Worm (Caenorhabditis elegans) whole organism, late embryonic: ENCODE measurements around the gene F48E8.4.
A peak's percentile ranks its signal among the peaks of the same experiment; 100 is the strongest.

Experiments
- C08G9.2 ChIP-seq: sonication (generic microtip); optimal IDR thresholded peaks from 2 replicates; lab custom pipeline; 2016; ENCODE audit warnings: mild to moderate bottlenecking, missing genetic modification characterization, moderate library complexity, missing compliant biosample characterization
- C38D4.7 ChIP-seq: fragments of 200-800 bp; sonication (Bioruptor generic); optimal IDR thresholded peaks from 2 replicates; lab custom pipeline; 2018; ENCODE audit warnings: mild to moderate bottlenecking, missing genetic modification characterization, moderate library complexity, missing compliant biosample characterization
- F13H6.1 ChIP-seq: sonication (generic microtip); optimal IDR thresholded peaks from 2 replicates; lab custom pipeline; 2016; ENCODE audit warnings: missing genetic modification characterization, missing compliant biosample characterization
- K09A11.1 ChIP-seq: sonication (generic microtip); optimal IDR thresholded peaks from 2 replicates; lab custom pipeline; 2017; ENCODE audit warnings: antibody characterized with exemption, mild to moderate bottlenecking, missing genetic modification characterization, missing compliant biosample characterization; ENCODE audit not compliant: insufficient read depth
- Y22D7AL.16 ChIP-seq: sonication (generic microtip); optimal IDR thresholded peaks from 2 replicates; lab custom pipeline; 2016; ENCODE audit warnings: missing genetic modification characterization, missing compliant biosample characterization
- ahr-1 ChIP-seq: sonication (generic microtip); optimal IDR thresholded peaks from 2 replicates; lab custom pipeline; 2016; ENCODE audit warnings: missing genetic modification characterization, missing compliant biosample characterization
- ama-1 ChIP-seq: fragments of 150-350 bp; optimal IDR thresholded peaks from 2 replicates; lab custom pipeline; 2014
- ceh-14 ChIP-seq: sonication (generic microtip); optimal IDR thresholded peaks from 2 replicates; lab custom pipeline; 2016; ENCODE audit warnings: missing genotype, missing genetic modification characterization, missing compliant biosample characterization
- ceh-18 ChIP-seq: sonication (generic microtip); optimal IDR thresholded peaks from 2 replicates; lab custom pipeline; 2016; ENCODE audit warnings: missing genetic modification characterization, missing compliant biosample characterization
- ceh-22 ChIP-seq: sonication (generic microtip); optimal IDR thresholded peaks from 2 replicates; lab custom pipeline; 2017; ENCODE audit warnings: missing biosample characterization, missing genetic modification characterization
- ceh-45 ChIP-seq: fragments of 200-800 bp; sonication (Bioruptor generic); IDR thresholded peaks from 2 replicates; pipeline ENCODE4 v1.3.6; 2022; ENCODE audit warnings: missing genetic modification reagents, missing genetic modification characterization, missing compliant biosample characterization
- ceh-6 ChIP-seq: fragments of 200-800 bp; sonication (Bioruptor generic); optimal IDR thresholded peaks from 2 replicates; lab custom pipeline; 2018; ENCODE audit warnings: mild to moderate bottlenecking, missing genetic modification characterization, missing compliant biosample characterization
- elt-2 ChIP-seq: sonication (generic microtip); optimal IDR thresholded peaks from 2 replicates; lab custom pipeline; 2016; ENCODE audit warnings: missing genetic modification reagents, missing genetic modification characterization, missing compliant biosample characterization
- elt-4 ChIP-seq: sonication (generic microtip); optimal IDR thresholded peaks from 2 replicates; lab custom pipeline; 2016; ENCODE audit warnings: missing genetic modification characterization, missing compliant biosample characterization
- eyg-1 ChIP-seq: sonication (generic microtip); optimal IDR thresholded peaks from 2 replicates; lab custom pipeline; 2016; ENCODE audit warnings: missing genotype, missing genetic modification characterization, missing compliant biosample characterization
- fax-1 ChIP-seq: sonication (generic microtip); optimal IDR thresholded peaks from 2 replicates; lab custom pipeline; 2016; ENCODE audit warnings: missing genotype, missing genetic modification characterization, missing compliant biosample characterization
- fkh-10 ChIP-seq: fragments of 150-350 bp; optimal IDR thresholded peaks from 2 replicates; lab custom pipeline; 2014; ENCODE audit warnings: missing biosample characterization, missing genetic modification reagents, missing genetic modification characterization
- hlh-15 ChIP-seq: sonication (generic microtip); optimal IDR thresholded peaks from 2 replicates; lab custom pipeline; 2016; ENCODE audit warnings: missing genetic modification characterization, missing compliant biosample characterization
- hlh-30 ChIP-seq: sonication (generic microtip); optimal IDR thresholded peaks from 2 replicates; lab custom pipeline; 2017; ENCODE audit warnings: antibody characterized with exemption, missing genetic modification characterization, missing compliant biosample characterization; ENCODE audit not compliant: insufficient read depth
- lin-11 ChIP-seq: fragments of 200-800 bp; sonication (Bioruptor generic); optimal IDR thresholded peaks from 2 replicates; lab custom pipeline; 2018; ENCODE audit warnings: mild to moderate bottlenecking, missing genetic modification characterization, missing compliant biosample characterization
- mec-3 ChIP-seq: sonication (generic microtip); optimal IDR thresholded peaks from 2 replicates; lab custom pipeline; 2016; ENCODE audit warnings: borderline replicate concordance, missing genetic modification characterization, missing compliant biosample characterization
- nfya-1 ChIP-seq: sonication (generic microtip); optimal IDR thresholded peaks from 2 replicates; lab custom pipeline; 2017; ENCODE audit warnings: missing genetic modification characterization, mild to moderate bottlenecking, missing compliant biosample characterization, antibody characterized with exemption, moderate library complexity
- nhr-11 ChIP-seq: fragments of 150-350 bp; optimal IDR thresholded peaks from 2 replicates; lab custom pipeline; 2014; ENCODE audit warnings: missing biosample characterization, missing genetic modification characterization
- nhr-232 ChIP-seq: sonication (generic microtip); optimal IDR thresholded peaks from 2 replicates; lab custom pipeline; 2016; ENCODE audit warnings: missing genetic modification characterization, missing compliant biosample characterization
- npax-4 ChIP-seq: sonication (generic microtip); optimal IDR thresholded peaks from 2 replicates; lab custom pipeline; 2016; ENCODE audit warnings: missing genetic modification characterization, missing compliant biosample characterization
- odd-2 ChIP-seq: sonication (generic microtip); optimal IDR thresholded peaks from 2 replicates; lab custom pipeline; 2017; ENCODE audit warnings: antibody characterized with exemption, mild to moderate bottlenecking, missing genetic modification characterization, missing compliant biosample characterization
- pax-1 ChIP-seq: fragments of 150-350 bp; optimal IDR thresholded peaks from 2 replicates; lab custom pipeline; 2014; ENCODE audit warnings: missing biosample characterization, missing genetic modification characterization
- ref-2 ChIP-seq: sonication (generic microtip); optimal IDR thresholded peaks from 2 replicates; lab custom pipeline; 2016; ENCODE audit warnings: missing genetic modification characterization, missing compliant biosample characterization
- sdc-2 ChIP-seq: sonication (generic microtip); optimal IDR thresholded peaks from 2 replicates; lab custom pipeline; 2016; ENCODE audit warnings: missing genotype, missing genetic modification characterization, missing compliant biosample characterization
- syd-9 ChIP-seq: sonication (generic microtip); optimal IDR thresholded peaks from 2 replicates; lab custom pipeline; 2016; ENCODE audit warnings: mild to moderate bottlenecking, missing genetic modification characterization, moderate library complexity, missing compliant biosample characterization
- tbx-2 ChIP-seq: sonication (generic microtip); optimal IDR thresholded peaks from 2 replicates; lab custom pipeline; 2016; ENCODE audit warnings: missing genetic modification characterization, missing compliant biosample characterization
- unc-42 ChIP-seq: sonication (generic microtip); optimal IDR thresholded peaks from 2 replicates; lab custom pipeline; 2016; ENCODE audit warnings: missing genotype, missing genetic modification characterization, missing compliant biosample characterization
- unc-55 ChIP-seq: sonication (generic microtip); optimal IDR thresholded peaks from 2 replicates; lab custom pipeline; 2017; ENCODE audit warnings: missing biosample characterization, missing genetic modification reagents, missing genetic modification characterization
- unc-86 ChIP-seq: sonication (generic microtip); optimal IDR thresholded peaks from 2 replicates; lab custom pipeline; 2016; ENCODE audit warnings: missing genetic modification characterization, missing compliant biosample characterization
- ztf-16 ChIP-seq: sonication (generic microtip); optimal IDR thresholded peaks from 2 replicates; lab custom pipeline; 2017; ENCODE audit warnings: missing genetic modification characterization, missing compliant biosample characterization

Gene F48E8.4

DNA sequence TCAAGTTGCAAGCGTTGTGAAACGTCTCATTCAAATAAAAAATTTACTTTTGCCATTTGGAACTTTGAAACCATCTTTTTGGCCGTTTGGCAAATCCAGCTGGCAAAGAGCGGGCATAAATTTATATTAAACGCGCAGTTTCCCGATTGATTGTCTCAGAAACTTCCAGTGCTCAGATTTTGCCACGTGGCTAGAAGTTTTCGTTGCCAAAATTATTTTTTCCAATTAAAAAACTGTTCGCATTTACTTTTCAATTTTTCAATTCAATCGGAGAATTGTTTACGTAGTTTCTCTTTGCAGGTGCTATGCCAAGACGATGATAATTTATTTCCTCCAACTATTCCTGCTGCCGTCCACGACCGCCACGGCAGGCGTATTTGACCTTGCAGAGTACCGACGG is at the start of gene F48E8.4:
Gene F48E8.4, plus strand, starts transcription at position 301 of the 400 bp plus-strand sequence.
- TF ChIP-seq ama-1 (no peak), ahr-1 (tag; lab: Kevin White, UChicago) (no peak), elt-2 (tag; lab: Kevin White, UChicago) (no peak), npax-4 (tag; lab: Kevin White, UChicago) (no peak), pax-1 (tag; lab: Kevin White, UChicago) (no peak), ceh-22 (tag; lab: Kevin White, UChicago) (no peak), C38D4.7 (no peak), fax-1 (tag; lab: Kevin White, UChicago) (no peak), C08G9.2 (no peak), F13H6.1 (no peak), nhr-11 (tag; lab: Kevin White, UChicago) (no peak), odd-2 (tag; lab: Kevin White, UChicago) (no peak), ceh-6 (GFP tag; lab: Kevin White, UChicago) (no peak), ztf-16 (tag; lab: Kevin White, UChicago) (no peak), ceh-14 (tag; lab: Kevin White, UChicago) (no peak), unc-42 (tag; lab: Kevin White, UChicago) (no peak), K09A11.1 (no peak), unc-86 (tag; lab: Kevin White, UChicago) (no peak), ref-2 (tag; lab: Kevin White, UChicago) (no peak)
- TF ChIP-seq, all 69 proteins: peak for 0

DNA sequence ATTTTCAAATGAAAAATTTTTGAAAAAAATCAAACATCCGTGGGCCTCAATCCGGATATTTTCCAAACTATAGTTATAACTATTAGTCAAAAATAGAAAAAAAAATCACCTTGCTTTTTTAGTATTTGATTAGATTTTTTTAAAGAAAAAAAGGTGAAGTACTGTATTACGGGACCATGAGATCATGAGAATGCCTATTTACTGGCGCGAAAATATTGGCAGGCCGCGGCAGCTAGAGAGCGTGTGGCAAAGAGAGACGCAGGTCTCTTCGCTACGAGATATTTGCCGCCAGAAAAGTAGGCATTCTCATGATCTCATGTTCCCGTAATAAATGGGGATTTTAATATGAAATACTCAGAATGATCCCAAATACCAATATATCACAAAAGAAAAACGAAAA is 48.4 kb upstream of the F48E8.4 start:
- TF ChIP-seq ama-1 = no peak
- TF ChIP-seq nhr-232 (tag; lab: Kevin White, UChicago) = no peak
- TF ChIP-seq fkh-10 (GFP tag; lab: Kevin White, UChicago) = no peak
- no peak for TF ChIP-seq elt-4
- no peak for TF ChIP-seq hlh-30 (tag; lab: Kevin White, UChicago)
- no peak for TF ChIP-seq odd-2 (tag; lab: Kevin White, UChicago)
- no peak for TF ChIP-seq syd-9 (tag; lab: Kevin White, UChicago)
- no peak for TF ChIP-seq C08G9.2
- no peak for TF ChIP-seq eyg-1 (tag; lab: Kevin White, UChicago)
- no peak for TF ChIP-seq lin-11 (tag; lab: Kevin White, UChicago)
- no peak for TF ChIP-seq tbx-2 (tag; lab: Kevin White, UChicago)
- no peak for TF ChIP-seq unc-55 (GFP tag; lab: Kevin White, UChicago)
- no peak for TF ChIP-seq C38D4.7
- TF ChIP-seq sdc-2 (tag; lab: Kevin White, UChicago) = no peak
- TF ChIP-seq ztf-16 (tag; lab: Kevin White, UChicago) = no peak

DNA sequence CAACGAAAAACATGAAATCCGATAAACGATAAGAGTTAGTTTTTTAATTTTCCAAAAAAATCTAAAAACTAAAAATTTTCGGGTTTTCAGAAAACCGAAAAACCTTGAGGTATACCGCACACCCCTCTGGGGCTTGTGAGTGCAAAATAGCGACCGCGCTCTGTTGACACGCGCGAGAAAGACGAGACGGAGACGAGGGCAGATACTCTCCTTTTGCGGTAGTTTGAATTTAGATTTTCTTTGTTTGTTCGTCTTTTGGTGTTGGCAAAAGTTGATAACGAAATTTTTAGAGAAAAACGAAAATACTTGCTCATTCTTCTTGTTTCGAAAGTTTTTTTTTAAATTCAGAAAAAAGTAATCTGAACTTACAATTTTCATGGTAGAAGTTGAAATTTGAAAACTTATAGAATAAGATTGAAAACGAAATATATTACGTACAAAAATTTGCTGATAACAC is 47.7 kb upstream of the F48E8.4 start, which contains the start of the genes W03A5.2 and Y32H12A.8:
Gene W03A5.2, plus strand, starts transcription at position 407 of the 457 bp plus-strand sequence.
Gene Y32H12A.8, minus strand, starts transcription at position 410 of the 457 bp plus-strand sequence.
- TF ChIP-seq ztf-16 (tag; lab: Kevin White, UChicago) (no peak), nfya-1 (tag; lab: Kevin White, UChicago) (peak; percentile 41), ceh-45 (GFP tag; lab: Robert Waterston, UW) (no peak), ceh-18 (tag; lab: Kevin White, UChicago) (no peak), unc-55 (GFP tag; lab: Kevin White, UChicago) (no peak)

DNA sequence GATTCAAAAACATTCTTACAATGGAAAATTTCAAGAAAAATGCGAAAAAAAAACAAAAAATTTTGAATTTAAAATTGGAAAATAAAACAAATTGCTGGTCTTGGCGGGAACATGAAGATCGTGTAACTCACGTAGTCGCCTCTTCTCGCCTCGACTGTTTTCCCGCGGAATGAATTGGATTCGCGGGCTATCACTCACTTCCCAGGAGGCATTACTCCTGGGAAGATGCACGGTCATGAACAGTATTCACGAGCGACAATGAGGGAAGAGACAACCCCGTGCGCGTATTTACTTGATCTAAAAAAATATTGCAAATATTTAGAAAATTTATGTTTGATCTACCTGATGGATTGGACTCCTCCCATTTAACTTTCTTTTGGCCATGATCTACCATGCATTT is 47.1 kb upstream of the F48E8.4 start:
- no peak for TF ChIP-seq mec-3 (tag; lab: Kevin White, UChicago)
- TF ChIP-seq hlh-15 (tag; lab: Kevin White, UChicago) = no peak
- no peak for TF ChIP-seq elt-2 (tag; lab: Kevin White, UChicago)
- TF ChIP-seq C08G9.2 = no peak
- no peak for TF ChIP-seq nfya-1 (tag; lab: Kevin White, UChicago)
- TF ChIP-seq odd-2 (tag; lab: Kevin White, UChicago) = no peak
- no peak for TF ChIP-seq F13H6.1
- no peak for TF ChIP-seq ahr-1 (tag; lab: Kevin White, UChicago)
- TF ChIP-seq Y22D7AL.16 = no peak
- TF ChIP-seq ceh-45 (GFP tag; lab: Robert Waterston, UW) = no peak
